Worm (Caenorhabditis elegans): ENCODE measurements around the gene col-80.

ce11 chrII:10731552-10731951 is 24.6 kb downstream of the col-80 start, which contains the start of gene glb-12:
- TF ChIP-seq unc-62 (GFP tag; optimal IDR thresholded peaks at IDR 0.05) (no peak), egrh-3 (GFP tag; IDR thresholded peaks at IDR 0.05) (no peak), B0019.2 (GFP tag; conservative IDR thresholded peaks at IDR 0.05) (no peak), madf-3 (GFP tag; IDR thresholded peaks at IDR 0.05) (no peak), egl-44 (GFP tag; IDR thresholded peaks at IDR 0.05) (no peak), cebp-1 (GFP tag; IDR thresholded peaks at IDR 0.05) (no peak), cebp-1 (tag; optimal IDR thresholded peaks at IDR 0.05) (no peak), ets-4 (GFP tag; optimal IDR thresholded peaks at IDR 0.05) (no peak), Y56A3A.18 (GFP tag; IDR thresholded peaks at IDR 0.05) (no peak), attf-6 (GFP tag; IDR thresholded peaks at IDR 0.05) (no peak), ceh-27 (GFP tag; optimal IDR thresholded peaks at IDR 0.05) (no peak), mel-28 (tag; optimal IDR thresholded peaks at IDR 0.05; ENCODE audit: borderline replicate concordance) (no peak), ama-1 (optimal IDR thresholded peaks at IDR 0.05) (no peak), ama-1 (GFP tag; optimal IDR thresholded peaks at IDR 0.05) (no peak)

All from whole organism, young adult.